Worm (Caenorhabditis elegans): Measurements from ENCODE around the gene rgl-1.

The rgl-1 gene

ce11 chrX:3218040-3218795 lies 1.9 kb downstream of the rgl-1 start:
- no peak for TF ChIP-seq tag-97 (GFP tag; IDR thresholded peaks at IDR 0.05)
- TF ChIP-seq php-3 (GFP tag; IDR thresholded peaks at IDR 0.05), result peak; percentile 36; the same call in 1 of the 2 replicates
- TF ChIP-seq daf-16 (GFP tag; optimal IDR thresholded peaks at IDR 0.05), result no peak
- TF ChIP-seq daf-16 (tag; optimal IDR thresholded peaks at IDR 0.05), result peak; percentile 14
- TF ChIP-seq dve-1 (tag; optimal IDR thresholded peaks at IDR 0.05; ENCODE audit: insufficient read depth), result peak; percentile 19
- peak; percentile 53 for TF ChIP-seq mxl-3 (GFP tag; optimal IDR thresholded peaks at IDR 0.05)
- TF ChIP-seq nhr-28 (tag; optimal IDR thresholded peaks at IDR 0.05), result peak; percentile 54
- TF ChIP-seq jun-1 (tag; optimal IDR thresholded peaks at IDR 0.05), result no peak
- no peak for TF ChIP-seq lin-13 (GFP tag; optimal IDR thresholded peaks at IDR 0.05)
- no peak for TF ChIP-seq lin-29 (GFP tag; IDR thresholded peaks at IDR 0.05)
- no peak for TF ChIP-seq zip-2 (tag; optimal IDR thresholded peaks at IDR 0.05)
- peak; percentile 51 for TF ChIP-seq pqm-1 (tag; optimal IDR thresholded peaks at IDR 0.05)
- no peak for TF ChIP-seq nhr-77 (tag; optimal IDR thresholded peaks at IDR 0.05)
- TF ChIP-seq F44E2.7 (GFP tag; IDR thresholded peaks at IDR 0.05), result no peak
- TF ChIP-seq aha-1 (tag), result no peak
- no peak for TF ChIP-seq lim-7 (GFP tag; IDR thresholded peaks at IDR 0.05)
- TF ChIP-seq zfp-2 (tag; optimal IDR thresholded peaks at IDR 0.05), result no peak
- no peak for TF ChIP-seq F10B5.3 (tag; optimal IDR thresholded peaks at IDR 0.05)
- no peak for TF ChIP-seq fos-1 (tag; optimal IDR thresholded peaks at IDR 0.05)
- peak; percentile 58 for TF ChIP-seq set-16 (GFP tag; IDR thresholded peaks at IDR 0.05)
- TF ChIP-seq hlh-30 (tag; optimal IDR thresholded peaks at IDR 0.05; ENCODE audit: insufficient read depth), result no peak
- TF ChIP-seq hlh-11 (tag; optimal IDR thresholded peaks at IDR 0.05), result peak; percentile 37
- no peak for TF ChIP-seq ZK546.5 (tag; optimal IDR thresholded peaks at IDR 0.05)

- no peak for TF ChIP-seq nhr-10 (tag; optimal IDR thresholded peaks at IDR 0.05)
- TF ChIP-seq F49E8.2 (tag; optimal IDR thresholded peaks at IDR 0.05; ENCODE audit: borderline replicate concordance), result no peak
- TF ChIP-seq ces-1 (GFP tag; optimal IDR thresholded peaks at IDR 0.05), result no peak
- TF ChIP-seq F37D6.2 (tag; optimal IDR thresholded peaks at IDR 0.05), result no peak
- no peak for TF ChIP-seq ceh-20 (GFP tag; IDR thresholded peaks at IDR 0.05)
- TF ChIP-seq aha-1 (tag), result peak; percentile 61
- TF ChIP-seq dmd-8 (GFP tag; IDR thresholded peaks at IDR 0.05), result no peak
- no peak for TF ChIP-seq nhr-6 (tag; optimal IDR thresholded peaks at IDR 0.05)
- no peak for TF ChIP-seq lin-1 (GFP tag; IDR thresholded peaks at IDR 0.05)
- TF ChIP-seq F26F4.8 (GFP tag; conservative IDR thresholded peaks at IDR 0.05), result no peak
- no peak for TF ChIP-seq skn-1 (tag; optimal IDR thresholded peaks at IDR 0.05)
- TF ChIP-seq lir-3 (tag; optimal IDR thresholded peaks at IDR 0.05), result no peak
- TF ChIP-seq unc-62 (GFP tag; optimal IDR thresholded peaks at IDR 0.05 in 1 of 2), result peak in 1 of 2 experiments; percentile 76
- no peak for TF ChIP-seq unc-62 (tag; optimal IDR thresholded peaks at IDR 0.05)
- no peak for TF ChIP-seq nhr-102 (tag; optimal IDR thresholded peaks at IDR 0.05)
These were observed 3.5 kb downstream of the rgl-1 start for ce11 chrX:3216698-3217097.

ce11 chrX:3209523-3209922 lies 10.6 kb downstream of the rgl-1 start, which contains the start of gene F28B4.4:
Gene F28B4.4 (minus strand): TSS chrX:3209623.
- peak; percentile 44 for TF ChIP-seq aha-1 (tag)
- TF ChIP-seq php-3 (GFP tag; IDR thresholded peaks at IDR 0.05), result no peak
- no peak for TF ChIP-seq skn-1 (tag; optimal IDR thresholded peaks at IDR 0.05)

- TF ChIP-seq dmd-8 (GFP tag; IDR thresholded peaks at IDR 0.05) (no peak), unc-62 (GFP tag; optimal IDR thresholded peaks at IDR 0.05 in 1 of 2) (peak in 1 of 2 experiments; percentile 62), unc-62 (tag; optimal IDR thresholded peaks at IDR 0.05) (no peak), tag-97 (GFP tag; IDR thresholded peaks at IDR 0.05) (no peak)
These were observed 15.4 kb downstream of the rgl-1 start, which contains the start of gene F28B4.1 for ce11 chrX:3204778-3205177. Gene F28B4.1 (plus strand): TSS chrX:3205078.

Measured in whole organism, L4 larva.